Worm (Caenorhabditis elegans): ENCODE data around the gene T03D3.5.

The T03D3.5 gene

ce11 chrV:2815956-2816355 lies 10.7 kb downstream of the T03D3.5 start, which contains the start of gene F54E2.5:
Gene F54E2.5, minus strand, starts transcription at chrV:2816056.
- TF ChIP-seq nhr-23 (tag; optimal IDR thresholded peaks at IDR 0.05) (no peak), nhr-237 (tag; optimal IDR thresholded peaks at IDR 0.05) (no peak), zag-1 (tag; optimal IDR thresholded peaks at IDR 0.05) (no peak), elt-1 (tag; optimal IDR thresholded peaks at IDR 0.05) (no peak), snpc-4 (tag; optimal IDR thresholded peaks at IDR 0.05) (no peak), skn-1 (tag; optimal IDR thresholded peaks at IDR 0.05) (no peak), ztf-1 (GFP tag; conservative IDR thresholded peaks at IDR 0.05) (no peak), sma-3 (GFP tag; optimal IDR thresholded peaks at IDR 0.05) (no peak), lin-39 (tag; optimal IDR thresholded peaks at IDR 0.05) (no peak), nhr-10 (tag; optimal IDR thresholded peaks at IDR 0.05) (no peak), elt-3 (tag; optimal IDR thresholded peaks at IDR 0.05) (no peak), egl-27 (tag; optimal IDR thresholded peaks at IDR 0.05) (no peak), dmd-4 (tag; optimal IDR thresholded peaks at IDR 0.05) (no peak), gmeb-1 (tag; optimal IDR thresholded peaks at IDR 0.05) (no peak), lsy-2 (tag; optimal IDR thresholded peaks at IDR 0.05) (no peak), fos-1 (tag; optimal IDR thresholded peaks at IDR 0.05) (no peak)

ce11 chrV:2813856-2814255 lies 12.8 kb downstream of the T03D3.5 start, which contains the start of gene F54E2.9:
Gene F54E2.9, minus strand, starts transcription at chrV:2813987.
- TF ChIP-seq skn-1 (tag; optimal IDR thresholded peaks at IDR 0.05) (no peak), nhr-25 (tag; optimal IDR thresholded peaks at IDR 0.05) (no peak), sem-4 (tag; optimal IDR thresholded peaks at IDR 0.05) (no peak), elt-3 (tag; optimal IDR thresholded peaks at IDR 0.05) (no peak), fos-1 (tag; optimal IDR thresholded peaks at IDR 0.05) (no peak)

ce11 chrV:2810164-2810563 lies 16.5 kb downstream of the T03D3.5 start, which contains the start of gene F54E2.1:
Gene F54E2.1, plus strand, starts transcription at chrV:2810398.
- TF ChIP-seq mab-5 (tag; optimal IDR thresholded peaks at IDR 0.05), result no peak
- TF ChIP-seq fos-1 (tag; optimal IDR thresholded peaks at IDR 0.05), result peak; percentile 100
- no peak for TF ChIP-seq lsy-2 (tag; optimal IDR thresholded peaks at IDR 0.05)
- TF ChIP-seq alr-1 (tag; optimal IDR thresholded peaks at IDR 0.05), result no peak
- no peak for TF ChIP-seq ama-1 (optimal IDR thresholded peaks at IDR 0.05)
- peak; percentile 29 for TF ChIP-seq gmeb-1 (tag; optimal IDR thresholded peaks at IDR 0.05)
- TF ChIP-seq nhr-12 (tag; optimal IDR thresholded peaks at IDR 0.05), result no peak
- TF ChIP-seq ceh-82 (tag; optimal IDR thresholded peaks at IDR 0.05), result no peak
- TF ChIP-seq nhr-25 (tag; optimal IDR thresholded peaks at IDR 0.05), result no peak
- TF ChIP-seq snpc-4 (tag; optimal IDR thresholded peaks at IDR 0.05), result no peak
- no peak for TF ChIP-seq Y55F3AM.14 (GFP tag; optimal IDR thresholded peaks at IDR 0.05)
- TF ChIP-seq crh-2 (tag; optimal IDR thresholded peaks at IDR 0.05), result peak; percentile 20

ce11 chrV:2809443-2809842 lies 17.2 kb downstream of the T03D3.5 start:
- TF ChIP-seq nhr-129 (tag; optimal IDR thresholded peaks at IDR 0.05) (peak; percentile 31), F13H6.1 (tag; optimal IDR thresholded peaks at IDR 0.05) (peak; percentile 33), C34F6.9 (tag; optimal IDR thresholded peaks at IDR 0.05) (no peak)

- TF ChIP-seq ceh-82 (tag; optimal IDR thresholded peaks at IDR 0.05) (no peak), elt-3 (tag; optimal IDR thresholded peaks at IDR 0.05) (no peak), skn-1 (tag; optimal IDR thresholded peaks at IDR 0.05) (no peak), snpc-4 (tag; optimal IDR thresholded peaks at IDR 0.05) (no peak), unc-39 (tag; optimal IDR thresholded peaks at IDR 0.05) (no peak), alr-1 (tag; optimal IDR thresholded peaks at IDR 0.05) (no peak), aly-2 (tag; optimal IDR thresholded peaks at IDR 0.05) (no peak), lin-11 (tag; optimal IDR thresholded peaks at IDR 0.05) (no peak), ztf-4 (tag; optimal IDR thresholded peaks at IDR 0.05) (no peak), mab-5 (tag; optimal IDR thresholded peaks at IDR 0.05) (no peak), R02D3.7 (tag; optimal IDR thresholded peaks at IDR 0.05) (no peak), nhr-12 (tag; optimal IDR thresholded peaks at IDR 0.05) (no peak), egl-27 (tag; optimal IDR thresholded peaks at IDR 0.05) (no peak), nhr-25 (tag; optimal IDR thresholded peaks at IDR 0.05) (no peak), blmp-1 (tag; optimal IDR thresholded peaks at IDR 0.05; ENCODE audit: insufficient read depth) (no peak), lin-39 (tag; optimal IDR thresholded peaks at IDR 0.05) (no peak), nhr-6 (tag; optimal IDR thresholded peaks at IDR 0.05) (no peak), nhr-10 (tag; optimal IDR thresholded peaks at IDR 0.05) (no peak), mbf-1 (tag; optimal IDR thresholded peaks at IDR 0.05) (no peak)
Observed at ce11 chrV:2807760-2808159, 18.9 kb downstream of the T03D3.5 start, which contains the start of gene ketn-1. Gene ketn-1, minus strand, starts transcription at chrV:2807860.
